Worm (Caenorhabditis elegans): Measurements from ENCODE around the gene nhr-102.

DNA sequence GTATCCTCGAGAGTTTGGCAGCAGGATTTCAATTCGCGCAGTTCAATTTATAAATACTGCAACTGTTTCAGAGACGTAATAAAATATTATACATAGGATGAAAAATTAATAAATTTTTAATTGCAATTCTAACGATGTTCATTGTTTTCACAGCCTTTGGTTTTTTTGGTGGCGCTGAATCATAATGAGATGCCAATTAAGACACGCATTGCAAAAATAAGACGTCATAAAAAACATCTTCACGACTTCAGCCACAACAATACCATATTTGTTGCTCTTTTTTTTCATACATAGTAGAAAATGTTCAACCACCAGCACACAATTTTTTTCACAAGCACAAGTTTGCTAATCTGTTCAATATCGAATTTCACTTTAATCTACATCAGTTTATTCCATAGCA lies 3.9 kb downstream of the nhr-102 start, which contains the start of gene str-56:
- TF ChIP-seq mls-2 (tag; optimal IDR thresholded peaks at IDR 0.05) (no peak), mep-1 (tag; optimal IDR thresholded peaks at IDR 0.05) (no peak), ces-1 (GFP tag; optimal IDR thresholded peaks at IDR 0.05) (no peak), ztf-11 (tag; optimal IDR thresholded peaks at IDR 0.05) (no peak), pha-4 (tag; optimal IDR thresholded peaks at IDR 0.05) (no peak), lin-13 (tag; optimal IDR thresholded peaks at IDR 0.05) (no peak), nhr-12 (tag; optimal IDR thresholded peaks at IDR 0.05) (no peak), nhr-237 (tag; optimal IDR thresholded peaks at IDR 0.05) (no peak), lsy-2 (tag; optimal IDR thresholded peaks at IDR 0.05) (no peak), elt-3 (tag; optimal IDR thresholded peaks at IDR 0.05) (no peak), sptf-1 (tag; optimal IDR thresholded peaks at IDR 0.05) (no peak)
